Fruit fly (Drosophila melanogaster): Measurements from ENCODE around the gene Klp3A.

Gene Klp3A

DNA sequence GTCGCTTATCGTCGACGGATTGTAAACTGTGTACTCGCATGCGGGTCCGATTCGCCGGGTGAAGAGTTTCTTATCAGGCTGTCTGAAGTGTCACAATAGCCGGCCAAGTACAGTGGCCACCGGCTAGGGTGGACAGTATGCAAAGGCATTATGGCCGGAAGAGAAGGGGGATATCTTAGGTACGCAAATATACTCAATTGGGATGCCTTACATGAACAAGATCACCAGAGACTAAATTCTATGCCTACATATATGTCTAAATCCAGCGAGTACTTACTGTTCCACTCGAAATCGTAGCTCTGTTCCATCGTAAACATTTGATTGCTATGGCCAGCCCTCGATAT is 10.1 kb downstream of the Klp3A start (continued):
- peak; percentile 86 for TF ChIP-seq CG13296 (GFP tag; optimal IDR thresholded peaks at IDR 0.05)
- no peak for TF ChIP-seq CG1832 (GFP tag; optimal IDR thresholded peaks at IDR 0.05)
- peak; percentile 92 for TF ChIP-seq CG17359 (tag; optimal IDR thresholded peaks at IDR 0.05)
- no peak for TF ChIP-seq Dll (GFP tag; IDR thresholded peaks at IDR 0.05; ENCODE audit: partially characterized antibody)
- no peak for TF ChIP-seq tll (GFP tag; optimal IDR thresholded peaks at IDR 0.05)
- TF ChIP-seq Side (GFP tag; optimal IDR thresholded peaks at IDR 0.05), result peak; percentile 93
- TF ChIP-seq Mad (GFP tag; optimal IDR thresholded peaks at IDR 0.05), result peak; percentile 77
- TF ChIP-seq Tbp (GFP tag; optimal IDR thresholded peaks at IDR 0.05), result no peak
- TF ChIP-seq gsb-n (tag; optimal IDR thresholded peaks at IDR 0.05), result peak; percentile 29
- peak; percentile 84 for TF ChIP-seq peb (GFP tag; IDR thresholded peaks at IDR 0.05)
- TF ChIP-seq schlank (tag; optimal IDR thresholded peaks at IDR 0.05), result peak; percentile 92
- no peak for TF ChIP-seq sna (GFP tag; IDR thresholded peaks at IDR 0.05; ENCODE audit: partially characterized antibody)
- TF ChIP-seq dan (GFP tag; IDR thresholded peaks at IDR 0.05), result peak; percentile 63
- TF ChIP-seq CG11456 (GFP tag; IDR thresholded peaks at IDR 0.05), result peak; percentile 98
- TF ChIP-seq kni (GFP tag; optimal IDR thresholded peaks at IDR 0.05), result no peak
- peak; percentile 90 for TF ChIP-seq Oli (tag; optimal IDR thresholded peaks at IDR 0.05)
- no peak for TF ChIP-seq cg (GFP tag; optimal IDR thresholded peaks at IDR 0.05)
- TF ChIP-seq CG10431 (GFP tag; optimal IDR thresholded peaks at IDR 0.05), result no peak
- peak; percentile 87 for TF ChIP-seq CG10274 (GFP tag; optimal IDR thresholded peaks at IDR 0.05)
- peak; percentile 94 for TF ChIP-seq CG9932 (GFP tag; IDR thresholded peaks at IDR 0.05)
- TF ChIP-seq z (GFP tag; IDR thresholded peaks at IDR 0.05), result peak; percentile 52; the same call in 1 of the 3 replicates
- peak; percentile 78 for TF ChIP-seq D19A (tag; optimal IDR thresholded peaks at IDR 0.05)
- no peak for TF ChIP-seq bigmax (GFP tag; optimal IDR thresholded peaks at IDR 0.05)
- TF ChIP-seq CG12299 (tag; optimal IDR thresholded peaks at IDR 0.05), result peak; percentile 73
- TF ChIP-seq CG31224 (GFP tag; IDR thresholded peaks at IDR 0.05), result peak; percentile 91
- TF ChIP-seq CG2199 (GFP tag; IDR thresholded peaks at IDR 0.05), result peak; percentile 80; the same call in 2 of the 3 replicates
- TF ChIP-seq CG30020 (tag; optimal IDR thresholded peaks at IDR 0.05), result no peak
- TF ChIP-seq dysf (GFP tag; IDR thresholded peaks at IDR 0.05), result peak; percentile 97
- TF ChIP-seq CG8290 (GFP tag; optimal IDR thresholded peaks at IDR 0.05), result peak; percentile 46
- TF ChIP-seq CG8290 (tag; optimal IDR thresholded peaks at IDR 0.05), result peak in 1 of 2 experiments; percentile 99
- peak; percentile 94 for TF ChIP-seq otp (GFP tag; IDR thresholded peaks at IDR 0.05)
- TF ChIP-seq hth (optimal IDR thresholded peaks at IDR 0.05), result no peak
- TF ChIP-seq CG10267 (tag; optimal IDR thresholded peaks at IDR 0.05), result peak; percentile 60
- TF ChIP-seq Hsf (GFP tag; optimal IDR thresholded peaks at IDR 0.05), result peak; percentile 88
- TF ChIP-seq CG16813 (GFP tag; IDR thresholded peaks at IDR 0.05; ENCODE audit: partially characterized antibody), result no peak
- peak; percentile 94 for TF ChIP-seq CG6272 (GFP tag; IDR thresholded peaks at IDR 0.05)
- TF ChIP-seq mirr (GFP tag; optimal IDR thresholded peaks at IDR 0.05), result peak; percentile 75
- TF ChIP-seq Lpt (GFP tag; optimal IDR thresholded peaks at IDR 0.05), result no peak
- peak; percentile 66 for TF ChIP-seq run (tag; optimal IDR thresholded peaks at IDR 0.05)
- TF ChIP-seq jing (GFP tag; optimal IDR thresholded peaks at IDR 0.05), result peak; percentile 83
- TF ChIP-seq CG4328 (GFP tag; optimal IDR thresholded peaks at IDR 0.05), result peak; percentile 42
- peak; percentile 96 for TF ChIP-seq Dbx (GFP tag; IDR thresholded peaks at IDR 0.05)
- TF ChIP-seq luna (GFP tag; optimal IDR thresholded peaks at IDR 0.05), result peak; percentile 89
- peak; percentile 88 for TF ChIP-seq CG4404 (GFP tag; IDR thresholded peaks at IDR 0.05)
- TF ChIP-seq lov (optimal IDR thresholded peaks at IDR 0.05), result no peak
- peak; percentile 85; the same call in 2 of the 3 replicates for TF ChIP-seq lov (GFP tag; IDR thresholded peaks at IDR 0.05)
- TF ChIP-seq CG11504 (tag; optimal IDR thresholded peaks at IDR 0.05), result peak; percentile 91
- no peak for TF ChIP-seq stwl (tag; optimal IDR thresholded peaks at IDR 0.05)
- peak; percentile 94 for TF ChIP-seq CG11695 (GFP tag; IDR thresholded peaks at IDR 0.05)
- peak; percentile 39 for TF ChIP-seq ftz-f1 (GFP tag; optimal IDR thresholded peaks at IDR 0.05)
- no peak for TF ChIP-seq h (optimal IDR thresholded peaks at IDR 0.05)
- TF ChIP-seq CG13775 (GFP tag; optimal IDR thresholded peaks at IDR 0.05), result peak; percentile 81
- TF ChIP-seq H15 (GFP tag; IDR thresholded peaks at IDR 0.05), result peak; percentile 94

Data from whole organism, embryonic.